Worm (Caenorhabditis elegans) whole organism, midembryonic: ENCODE data around the gene lact-3.

ENCODE experiments used
- T22C8.4 ChIP-seq: fragments of 200-800 bp; sonication (Bioruptor generic); IDR thresholded peaks from 2 replicates; pipeline ENCODE4 v1.3.6; 2022; ENCODE audit warnings: missing genetic modification characterization, missing compliant biosample characterization
- cog-1 ChIP-seq: sonication (generic microtip); optimal IDR thresholded peaks from 2 replicates; lab custom pipeline; 2016; ENCODE audit warnings: missing genetic modification characterization, missing compliant biosample characterization
- flt-1 ChIP-seq: fragments of 200-800 bp; sonication (Bioruptor generic); IDR thresholded peaks from 2 replicates; pipeline ENCODE4 v1.3.6; 2022; ENCODE audit warnings: missing genetic modification characterization, missing compliant biosample characterization
- klf-2 ChIP-seq: fragments of 200-800 bp; sonication (Bioruptor generic); conservative IDR thresholded peaks from 2 replicates; pipeline ENCODE4 v1.3.6; 2022; ENCODE audit warnings: missing genetic modification reagents, missing genetic modification characterization, missing compliant biosample characterization
- med-1 ChIP-seq: sonication (generic microtip); optimal IDR thresholded peaks from 2 replicates; lab custom pipeline; 2017; ENCODE audit warnings: missing genetic modification characterization, mild to moderate bottlenecking, missing compliant biosample characterization, antibody characterized with exemption, missing genetic modification reagents; ENCODE audit not compliant: insufficient read depth
- ref-1 ChIP-seq: fragments of 200-800 bp; sonication (Bioruptor generic); conservative IDR thresholded peaks from 2 replicates; pipeline ENCODE4 v1.3.6; 2022; ENCODE audit warnings: missing genetic modification reagents, missing genetic modification characterization, missing compliant biosample characterization
- tab-1 ChIP-seq: fragments of 200-800 bp; sonication (Bioruptor generic); IDR thresholded peaks from 2 replicates; pipeline ENCODE4 v1.3.6; 2022; ENCODE audit warnings: missing genetic modification characterization, missing compliant biosample characterization
- ztf-23 ChIP-seq: fragments of 200-800 bp; sonication (Bioruptor generic); IDR thresholded peaks from 2 replicates; pipeline ENCODE4 v1.3.6; 2022; ENCODE audit warnings: missing genetic modification reagents, missing genetic modification characterization, missing compliant biosample characterization
- ztf-29 ChIP-seq: fragments of 200-800 bp; sonication (Bioruptor generic); IDR thresholded peaks from 2 replicates; pipeline ENCODE4 v1.3.6; 2022; ENCODE audit warnings: missing genetic modification reagents, missing genetic modification characterization, missing compliant biosample characterization

The lact-3 gene

DNA sequence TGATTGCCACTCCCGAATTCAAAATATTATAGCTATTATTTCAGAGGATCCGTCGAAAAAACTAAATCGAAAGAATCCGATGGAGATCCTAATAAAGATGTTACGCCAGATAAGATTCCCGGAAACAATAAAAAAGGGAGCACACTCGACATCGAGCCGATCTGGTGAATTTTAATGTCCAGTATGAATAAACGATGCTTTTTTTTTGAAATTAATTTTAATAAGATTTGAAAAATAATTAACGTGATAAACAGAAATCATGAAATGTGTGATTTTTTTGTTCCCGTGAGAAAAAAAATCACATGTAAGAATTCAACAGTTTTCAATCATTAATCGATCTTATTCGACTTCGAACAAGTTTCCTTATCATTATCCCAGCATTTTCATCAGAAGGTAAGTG is 18.4 kb downstream of the lact-3 start, which contains the start of gene M28.9:
Gene M28.9 (plus strand): TSS at position 301 of the 400 bp plus-strand sequence.
- TF ChIP-seq klf-2 (no peak), tab-1 (GFP tag; lab: Robert Waterston, UW) (no peak), ztf-23 (GFP tag; lab: Robert Waterston, UW) (no peak), med-1 (GFP tag; lab: Kevin White, UChicago) (no peak), flt-1 (no peak), ref-1 (GFP tag; lab: Robert Waterston, UW) (no peak), T22C8.4 (GFP tag; lab: Robert Waterston, UW) (no peak)

ce11 chrII:10630944-10631343 is 26.5 kb downstream of the lact-3 start:
- TF ChIP-seq klf-2 (no peak), ref-1 (GFP tag; lab: Robert Waterston, UW) (no peak), T22C8.4 (GFP tag; lab: Robert Waterston, UW) (no peak), med-1 (GFP tag; lab: Kevin White, UChicago) (no peak), tab-1 (GFP tag; lab: Robert Waterston, UW) (no peak), flt-1 (no peak), ztf-29 (no peak), cog-1 (no peak), ztf-23 (GFP tag; lab: Robert Waterston, UW) (no peak)

ce11 chrII:10627963-10628362 is 29.5 kb downstream of the lact-3 start, which contains the start of gene M28.8:
M28.8 (plus strand) TSS chrII:10628263.
- TF ChIP-seq med-1 (GFP tag; lab: Kevin White, UChicago) (no peak), ztf-29 (no peak), tab-1 (GFP tag; lab: Robert Waterston, UW) (no peak), klf-2 (no peak), ztf-23 (GFP tag; lab: Robert Waterston, UW) (no peak), flt-1 (no peak), T22C8.4 (GFP tag; lab: Robert Waterston, UW) (no peak), ref-1 (GFP tag; lab: Robert Waterston, UW) (no peak), cog-1 (no peak)

DNA sequence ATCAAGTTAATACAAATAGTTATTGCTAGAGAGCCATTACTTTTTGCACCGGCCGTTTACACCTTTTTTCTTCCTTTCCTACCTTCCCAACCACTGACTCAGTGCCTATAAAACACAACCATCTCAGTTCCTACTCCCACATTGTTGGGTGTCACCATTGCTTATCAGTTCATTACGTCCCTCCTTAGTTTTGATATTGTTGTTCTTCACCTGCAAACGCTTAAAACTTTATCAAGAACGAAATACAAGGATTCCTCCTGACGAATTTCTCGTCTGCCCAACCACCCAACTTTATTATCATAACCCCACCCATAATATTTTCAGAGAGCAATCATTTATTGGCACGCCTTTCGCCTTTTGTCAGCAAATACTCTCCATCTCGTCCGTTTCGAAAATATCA is 30.4 kb downstream of the lact-3 start:
- TF ChIP-seq ref-1 (GFP tag; lab: Robert Waterston, UW) = no peak
- no peak for TF ChIP-seq cog-1
- TF ChIP-seq T22C8.4 (GFP tag; lab: Robert Waterston, UW) = no peak
- TF ChIP-seq tab-1 (GFP tag; lab: Robert Waterston, UW) = no peak
- TF ChIP-seq med-1 (GFP tag; lab: Kevin White, UChicago) = no peak
- TF ChIP-seq klf-2 = no peak
- no peak for TF ChIP-seq ztf-23 (GFP tag; lab: Robert Waterston, UW)
- no peak for TF ChIP-seq flt-1
- TF ChIP-seq ztf-29 = no peak

DNA sequence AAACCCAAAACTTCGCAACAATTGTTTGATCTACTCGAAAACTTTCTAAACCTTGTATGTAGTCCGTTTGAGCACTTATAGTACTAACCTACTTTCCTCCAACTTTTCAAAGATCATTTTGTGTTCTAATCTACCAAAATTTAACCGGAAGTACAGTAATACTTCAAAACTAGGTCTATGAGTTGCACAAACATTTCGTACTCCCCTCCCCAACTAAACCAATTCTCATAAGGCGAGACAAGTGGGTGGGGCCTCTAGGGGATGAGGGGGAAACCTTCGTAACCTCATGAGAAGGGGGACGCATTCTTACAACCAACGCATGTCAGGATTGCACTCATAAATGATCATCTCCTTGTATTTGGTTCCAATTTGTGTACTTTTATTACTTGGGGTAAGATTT is 35.5 kb downstream of the lact-3 start, which contains the start of gene cutl-9:
Gene cutl-9 (plus strand): TSS at position 301 of the 400 bp plus-strand sequence.
- TF ChIP-seq klf-2 (no peak), ztf-29 (no peak), T22C8.4 (GFP tag; lab: Robert Waterston, UW) (no peak), cog-1 (no peak), ztf-23 (GFP tag; lab: Robert Waterston, UW) (no peak), tab-1 (GFP tag; lab: Robert Waterston, UW) (no peak), ref-1 (GFP tag; lab: Robert Waterston, UW) (no peak), flt-1 (no peak), med-1 (GFP tag; lab: Kevin White, UChicago) (no peak)

DNA sequence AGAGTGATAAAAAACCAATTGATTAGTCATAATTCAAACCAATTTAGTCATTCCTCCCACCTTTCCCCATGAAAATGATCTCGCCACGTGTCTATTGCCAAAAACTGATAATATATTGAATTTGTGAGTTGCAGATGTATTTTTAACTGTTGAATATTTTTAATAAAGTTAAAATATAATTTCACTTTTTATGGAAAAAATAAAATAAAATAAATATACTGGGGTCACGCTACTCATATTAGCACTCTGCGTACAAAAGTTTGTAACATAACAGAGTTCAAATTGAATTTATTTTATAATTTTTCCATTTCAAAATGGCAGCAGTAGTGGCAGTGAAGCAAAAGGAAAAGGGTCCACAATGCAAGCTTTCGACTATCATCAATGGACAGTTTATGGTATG is 39.3 kb downstream of the lact-3 start, which contains the start of gene C14A4.13:
Gene C14A4.13 (plus strand): TSS at position 301 of the 400 bp plus-strand sequence.
- no peak for TF ChIP-seq ztf-29
- no peak for TF ChIP-seq flt-1
- no peak for TF ChIP-seq T22C8.4 (GFP tag; lab: Robert Waterston, UW)
- no peak for TF ChIP-seq med-1 (GFP tag; lab: Kevin White, UChicago)
- no peak for TF ChIP-seq cog-1
- TF ChIP-seq tab-1 (GFP tag; lab: Robert Waterston, UW) = no peak

DNA sequence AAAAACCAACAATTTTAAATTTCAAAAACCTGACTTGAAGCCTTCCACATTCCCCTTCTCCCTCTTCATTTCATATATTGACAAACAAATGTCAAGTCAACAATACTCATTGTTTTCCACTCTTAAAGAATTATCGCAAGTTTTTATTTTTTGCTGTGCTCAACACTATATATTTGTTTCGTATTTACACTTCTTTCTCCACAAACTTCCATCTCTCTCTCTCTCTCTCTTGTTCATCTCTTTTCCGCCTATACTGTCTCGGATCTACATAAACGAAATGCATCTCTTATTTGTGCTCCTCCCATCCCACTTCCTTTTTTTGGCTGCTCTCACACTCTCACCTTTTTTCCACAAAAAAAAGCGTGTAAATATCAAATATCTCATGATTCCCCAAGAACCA is 44.7 kb downstream of the lact-3 start, which contains the start of gene C14A4.12:
Gene C14A4.12 (plus strand): TSS at position 301 of the 400 bp plus-strand sequence.
- TF ChIP-seq flt-1 = no peak
- TF ChIP-seq ref-1 (GFP tag; lab: Robert Waterston, UW) = no peak
- TF ChIP-seq cog-1 = no peak
- TF ChIP-seq med-1 (GFP tag; lab: Kevin White, UChicago) = no peak
- TF ChIP-seq klf-2 = no peak
- TF ChIP-seq T22C8.4 (GFP tag; lab: Robert Waterston, UW) = no peak
- TF ChIP-seq ztf-29 = no peak
- TF ChIP-seq ztf-23 (GFP tag; lab: Robert Waterston, UW) = no peak
- no peak for TF ChIP-seq tab-1 (GFP tag; lab: Robert Waterston, UW)

- TF ChIP-seq ztf-23 (GFP tag; lab: Robert Waterston, UW) (no peak), flt-1 (no peak), tab-1 (GFP tag; lab: Robert Waterston, UW) (no peak), klf-2 (no peak), ztf-29 (no peak)
These were observed 48.7 kb downstream of the lact-3 start for ce11 chrII:10608821-10609220.

- TF ChIP-seq ztf-23 (GFP tag; lab: Robert Waterston, UW) (no peak), ztf-29 (no peak), cog-1 (no peak), med-1 (GFP tag; lab: Kevin White, UChicago) (no peak), T22C8.4 (GFP tag; lab: Robert Waterston, UW) (no peak), tab-1 (GFP tag; lab: Robert Waterston, UW) (no peak), klf-2 (no peak)
These were observed 50.1 kb downstream of the lact-3 start, which contains the start of gene ccm-3 for ce11 chrII:10607238-10607961. ccm-3 (minus strand) TSS chrII:10607275.

ce11 chrII:10605512-10605911 is 52.0 kb downstream of the lact-3 start, which contains the start of gene taf-13:
taf-13 (minus strand) TSS chrII:10605612.
- TF ChIP-seq ztf-29 (no peak), cog-1 (no peak), klf-2 (no peak), med-1 (GFP tag; lab: Kevin White, UChicago) (no peak), ref-1 (GFP tag; lab: Robert Waterston, UW) (no peak), T22C8.4 (GFP tag; lab: Robert Waterston, UW) (no peak), tab-1 (GFP tag; lab: Robert Waterston, UW) (no peak), ztf-23 (GFP tag; lab: Robert Waterston, UW) (no peak), flt-1 (no peak)
